Worm (Caenorhabditis elegans): ENCODE results near the gene F46E10.2.

ce11 chrV:6549148-6549547, 28.9 kb downstream of the F46E10.2 start, which contains the start of gene K04A8.20:
- TF ChIP-seq flt-1 (GFP tag; IDR thresholded peaks at IDR 0.05) (no peak), ztf-29 (GFP tag; IDR thresholded peaks at IDR 0.05) (no peak), T22C8.4 (GFP tag; IDR thresholded peaks at IDR 0.05) (no peak), tab-1 (GFP tag; IDR thresholded peaks at IDR 0.05) (no peak), ref-1 (GFP tag; conservative IDR thresholded peaks at IDR 0.05) (no peak), klf-2 (GFP tag; conservative IDR thresholded peaks at IDR 0.05) (no peak), ztf-23 (GFP tag; IDR thresholded peaks at IDR 0.05) (no peak), cog-1 (tag; optimal IDR thresholded peaks at IDR 0.05) (no peak)

Measured in whole organism, midembryonic.